Worm (Caenorhabditis elegans) whole organism, L4 larva: Measurements from ENCODE around the gene acs-1.

ENCODE experiments used
- aha-1 ChIP-seq: fragments of 150-350 bp; peaks from one replicate; lab custom pipeline; 2014; ENCODE audit warnings: missing biosample characterization, missing genetic modification characterization
- aly-2 ChIP-seq: sonication (generic microtip); optimal IDR thresholded peaks from 2 replicates; lab custom pipeline; 2018; ENCODE audit warnings: missing biosample characterization, missing genetic modification characterization
- arid-1 ChIP-seq: fragments of 200-800 bp; sonication (Bioruptor generic); conservative IDR thresholded peaks from 2 replicates; pipeline ENCODE4 v1.3.6; 2022; ENCODE audit warnings: missing genetic modification reagents, missing genetic modification characterization, missing compliant biosample characterization
- ceh-20 ChIP-seq: fragments of 200-800 bp; sonication (Bioruptor generic); IDR thresholded peaks from 2 replicates; pipeline ENCODE4 v1.3.6; 2022; ENCODE audit warnings: missing genetic modification reagents, missing genetic modification characterization, missing compliant biosample characterization
- ceh-28 ChIP-seq: fragments of 150-350 bp; optimal IDR thresholded peaks from 2 replicates; lab custom pipeline; 2014; ENCODE audit warnings: missing biosample characterization, missing genetic modification reagents, missing genetic modification characterization
- ceh-32 ChIP-seq: sonication (generic microtip); optimal IDR thresholded peaks from 2 replicates; lab custom pipeline; 2016; ENCODE audit warnings: mild to moderate bottlenecking, missing genetic modification characterization, missing compliant biosample characterization; ENCODE audit not compliant: poor library complexity
- ceh-44 ChIP-seq: fragments of 200-800 bp; sonication (Bioruptor generic); IDR thresholded peaks from 2 replicates; pipeline ENCODE4 v1.3.6; 2022; ENCODE audit warnings: missing genetic modification reagents, missing genetic modification characterization, missing compliant biosample characterization
- cey-2 ChIP-seq: sonication (generic microtip); optimal IDR thresholded peaks from 3 replicates; lab custom pipeline; 2017; ENCODE audit warnings: missing genetic modification characterization, mild to moderate bottlenecking, missing compliant biosample characterization, antibody characterized with exemption, borderline replicate concordance; ENCODE audit not compliant: insufficient read depth
- daf-16 ChIP-seq, 3 experiments: sonication (generic microtip); optimal IDR thresholded peaks; 2 replicates each; lab custom pipeline; 2016 to 2017; ENCODE audit warnings: missing genetic modification characterization in 3 of 3, missing genetic modification reagents in 3 of 3, mild to moderate bottlenecking in 2 of 3, missing compliant biosample characterization in 2 of 3, missing biosample characterization in 1 of 3, moderate library complexity in 1 of 3
- dmd-6 ChIP-seq: fragments of 200-800 bp; sonication (Bioruptor generic); IDR thresholded peaks from 2 replicates; pipeline ENCODE4 v1.3.6; 2022; ENCODE audit warnings: missing genetic modification reagents, missing genetic modification characterization, missing compliant biosample characterization
- dmd-8 ChIP-seq: fragments of 200-800 bp; sonication (Bioruptor generic); IDR thresholded peaks from 2 replicates; pipeline ENCODE4 v1.3.6; 2022; ENCODE audit warnings: missing genetic modification characterization, missing compliant biosample characterization
- dmd-9 ChIP-seq: fragments of 200-800 bp; sonication (Bioruptor generic); IDR thresholded peaks from 2 replicates; pipeline ENCODE4 v1.3.6; 2022; ENCODE audit warnings: missing genetic modification reagents, missing genetic modification characterization, missing compliant biosample characterization
- dve-1 ChIP-seq: sonication (generic microtip); optimal IDR thresholded peaks from 2 replicates; lab custom pipeline; 2017; ENCODE audit warnings: antibody characterized with exemption, mild to moderate bottlenecking, missing genetic modification characterization, missing compliant biosample characterization; ENCODE audit not compliant: insufficient read depth
- egl-43 ChIP-seq: fragments of 200-800 bp; sonication (Bioruptor generic); IDR thresholded peaks from 2 replicates; pipeline ENCODE4 v1.3.6; 2022; ENCODE audit warnings: missing genetic modification reagents, missing genetic modification characterization, missing compliant biosample characterization
- fkh-10 ChIP-seq: fragments of 150-350 bp; optimal IDR thresholded peaks from 2 replicates; lab custom pipeline; 2014; ENCODE audit warnings: missing biosample characterization, missing genetic modification reagents, missing genetic modification characterization
- hlh-11 ChIP-seq: fragments of 200-800 bp; sonication (Bioruptor generic); optimal IDR thresholded peaks from 2 replicates; lab custom pipeline; 2018; ENCODE audit warnings: mild to moderate bottlenecking, missing genetic modification characterization, missing compliant biosample characterization
- lin-1 ChIP-seq: fragments of 200-800 bp; sonication (Bioruptor generic); IDR thresholded peaks from 2 replicates; pipeline ENCODE4 v1.3.6; 2022; ENCODE audit warnings: missing genetic modification reagents, missing genetic modification characterization, missing compliant biosample characterization
- lin-15B ChIP-seq: fragments of 150-350 bp; sonication (generic microtip); optimal IDR thresholded peaks from 3 replicates; lab custom pipeline; 2014; ENCODE audit warnings: missing biosample characterization, missing genetic modification characterization
- lin-38 ChIP-seq: fragments of 200-800 bp; sonication (Bioruptor generic); IDR thresholded peaks from 2 replicates; pipeline ENCODE4 v1.3.6; 2022; ENCODE audit warnings: missing genetic modification reagents, missing genetic modification characterization, missing compliant biosample characterization
- lir-3 ChIP-seq: sonication (generic microtip); optimal IDR thresholded peaks from 2 replicates; lab custom pipeline; 2016; ENCODE audit warnings: mild to moderate bottlenecking, missing genetic modification characterization, missing compliant biosample characterization
- madf-9 ChIP-seq: fragments of 200-800 bp; sonication (Bioruptor generic); conservative IDR thresholded peaks from 2 replicates; pipeline ENCODE4 v1.3.6; 2022; ENCODE audit warnings: missing genetic modification reagents, missing genetic modification characterization, missing compliant biosample characterization
- mdl-1 ChIP-seq, 2 experiments: fragments of 150-350 bp in 1 of 2; sonication (generic microtip) in 1 of 2; optimal IDR thresholded peaks; 2 replicates each; lab custom pipeline; 2014 to 2017; ENCODE audit warnings: missing biosample characterization in 2 of 2, missing genetic modification characterization in 2 of 2
- mxl-2 ChIP-seq: fragments of 200-800 bp; sonication (Bioruptor generic); conservative IDR thresholded peaks from 2 replicates; pipeline ENCODE4 v1.3.6; 2022; ENCODE audit warnings: missing genetic modification reagents, missing genetic modification characterization, missing compliant biosample characterization
- mxl-3 ChIP-seq: fragments of 200-800 bp; sonication (Bioruptor generic); optimal IDR thresholded peaks from 2 replicates; lab custom pipeline; 2018; ENCODE audit warnings: mild to moderate bottlenecking, missing genetic modification characterization, missing compliant biosample characterization
- nhr-28 ChIP-seq: fragments of 150-350 bp; optimal IDR thresholded peaks from 2 replicates; lab custom pipeline; 2014; ENCODE audit warnings: missing biosample characterization, missing genetic modification characterization
- nhr-41 ChIP-seq: fragments of 200-800 bp; sonication (Bioruptor generic); IDR thresholded peaks from 2 replicates; pipeline ENCODE4 v1.3.6; 2022; ENCODE audit warnings: missing genetic modification reagents, missing genetic modification characterization, missing compliant biosample characterization
- nhr-48 ChIP-seq: sonication (generic microtip); optimal IDR thresholded peaks from 2 replicates; lab custom pipeline; 2016; ENCODE audit warnings: mild to moderate bottlenecking, missing genetic modification characterization, missing compliant biosample characterization
- nhr-6 ChIP-seq: fragments of 150-350 bp; optimal IDR thresholded peaks from 2 replicates; lab custom pipeline; 2014; ENCODE audit warnings: missing biosample characterization, missing genetic modification characterization
- nhr-76 ChIP-seq: fragments of 150-350 bp; optimal IDR thresholded peaks from 2 replicates; lab custom pipeline; 2014; ENCODE audit warnings: missing biosample characterization, missing genetic modification characterization
- php-3 ChIP-seq: fragments of 200-800 bp; sonication (Bioruptor generic); IDR thresholded peaks from 2 replicates; pipeline ENCODE4 v1.3.6; 2022; ENCODE audit warnings: missing genetic modification reagents, missing genetic modification characterization, missing compliant biosample characterization
- pqm-1 ChIP-seq: sonication (generic microtip); optimal IDR thresholded peaks from 2 replicates; lab custom pipeline; 2017; ENCODE audit warnings: missing biosample characterization, missing genetic modification characterization
- rbr-2 ChIP-seq: sonication (generic microtip); optimal IDR thresholded peaks from 2 replicates; lab custom pipeline; 2016; ENCODE audit warnings: missing genotype, missing genetic modification characterization, missing compliant biosample characterization
- set-16 ChIP-seq: fragments of 200-800 bp; sonication (Bioruptor generic); IDR thresholded peaks from 2 replicates; pipeline ENCODE4 v1.3.6; 2022; ENCODE audit warnings: missing genetic modification reagents, missing genetic modification characterization, missing compliant biosample characterization
- skn-1 ChIP-seq: fragments of 150-350 bp; optimal IDR thresholded peaks from 2 replicates; lab custom pipeline; 2014; ENCODE audit warnings: missing biosample characterization, missing genetic modification characterization
- snpc-4 ChIP-seq: fragments of 150-350 bp; optimal IDR thresholded peaks from 2 replicates; lab custom pipeline; 2014; ENCODE audit warnings: missing biosample characterization, missing genetic modification characterization
- tra-1 ChIP-seq: fragments of 200-800 bp; sonication (Bioruptor generic); IDR thresholded peaks from 2 replicates; pipeline ENCODE4 v1.3.6; 2022; ENCODE audit warnings: missing genetic modification reagents, missing genetic modification characterization, missing compliant biosample characterization
- unc-62 ChIP-seq, 3 experiments: fragments of 150-350 bp in 1 of 3; sonication (generic microtip); optimal IDR thresholded peaks in 2 of 3; peaks in 1 of 3; 1 replicate in 1 of 3; 2 replicates in 2 of 3; lab custom pipeline; 2014 to 2017; ENCODE audit warnings: missing biosample characterization in 3 of 3, missing genetic modification characterization in 3 of 3, missing genetic modification reagents in 3 of 3, missing genotype in 1 of 3
- zag-1 ChIP-seq: fragments of 150-350 bp; optimal IDR thresholded peaks from 2 replicates; lab custom pipeline; 2014; ENCODE audit warnings: missing biosample characterization, missing genetic modification characterization

The acs-1 gene

DNA sequence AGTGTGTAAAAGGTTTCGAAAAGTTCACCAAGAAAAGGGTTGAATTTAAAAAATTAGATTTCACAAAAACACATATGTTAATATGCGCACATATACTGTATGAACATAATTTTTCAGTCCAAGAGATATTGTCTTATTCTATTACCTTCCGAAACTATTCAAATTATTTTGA, 6.7 kb upstream of the acs-1 start, which contains the start of gene F46E10.3:
TSS of gene F46E10.3 (plus strand) at position 73 of the 172 bp plus-strand sequence.
- TF ChIP-seq mxl-2 (GFP tag; lab: Robert Waterston, UW) (no peak), lin-15B (tag; lab: Kevin White, UChicago) (no peak), arid-1 (GFP tag; lab: Robert Waterston, UW) (no peak), mdl-1 (tag; optimal IDR thresholded peaks at IDR 0.05; lab: Kevin White, UChicago) (no peak), cey-2 (tag; lab: Kevin White, UChicago) (no peak), egl-43 (GFP tag; lab: Robert Waterston, UW) (no peak), rbr-2 (tag; lab: Kevin White, UChicago) (no peak), aly-2 (tag; lab: Kevin White, UChicago) (no peak), ceh-44 (no peak), dmd-6 (GFP tag; lab: Robert Waterston, UW) (no peak), nhr-48 (tag; lab: Kevin White, UChicago) (no peak), ceh-28 (tag; lab: Kevin White, UChicago) (no peak)

DNA sequence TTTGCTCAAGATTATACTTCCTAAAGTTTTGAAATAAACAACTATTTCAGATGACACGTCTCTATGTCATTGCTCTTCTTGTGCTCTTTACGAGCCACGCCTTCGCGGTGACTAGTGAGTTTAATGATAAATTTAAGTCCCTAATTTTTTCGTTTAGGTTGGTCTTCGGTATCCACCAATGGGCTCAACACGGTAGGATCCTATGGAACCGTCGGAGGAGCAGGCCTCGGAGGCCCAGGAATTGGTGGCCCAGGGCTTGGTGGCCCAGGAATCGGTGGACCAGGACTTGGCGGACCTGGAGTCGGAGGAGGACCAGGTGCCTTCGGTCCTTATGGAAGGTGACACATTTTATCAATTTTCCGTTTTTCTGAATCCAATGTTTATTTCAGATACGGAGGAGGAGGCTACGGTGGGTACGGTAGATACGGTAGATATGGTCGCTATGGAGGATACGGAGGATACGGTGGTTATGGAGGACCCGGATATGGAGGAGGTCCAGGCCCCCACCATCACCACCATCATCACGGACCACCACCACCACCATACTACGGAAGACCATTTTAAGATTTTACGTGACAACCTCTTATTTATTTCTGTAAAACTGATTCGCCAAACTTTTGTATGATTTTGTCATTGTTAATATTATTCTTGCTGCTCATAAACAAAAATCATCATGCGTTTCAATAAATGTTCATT, 4.3 kb upstream of the acs-1 start, which contains the start of the genes F46E10.2 and F46E10.18:
TSS of gene F46E10.2 (plus strand) at position 51 of the 696 bp plus-strand sequence.
TSS of gene F46E10.18 (plus strand) at position 646 of the 696 bp plus-strand sequence.
- peak; percentile 5 for TF ChIP-seq aha-1 (tag; lab: Kevin White, UChicago)
- peak; percentile 70 for TF ChIP-seq egl-43 (GFP tag; lab: Robert Waterston, UW)
- peak; percentile 83 for TF ChIP-seq set-16
- TF ChIP-seq unc-62 (GFP tag; optimal IDR thresholded peaks at IDR 0.05 in 1 of 2; lab: Kevin White, UChicago) = peak in 1 of 2 experiments; percentile 89
- no peak for TF ChIP-seq unc-62 (tag; optimal IDR thresholded peaks at IDR 0.05; lab: Kevin White, UChicago)
- no peak for TF ChIP-seq zag-1
- no peak for TF ChIP-seq lin-38 (GFP tag; lab: Robert Waterston, UW)
- no peak for TF ChIP-seq madf-9
- TF ChIP-seq lir-3 = no peak

DNA sequence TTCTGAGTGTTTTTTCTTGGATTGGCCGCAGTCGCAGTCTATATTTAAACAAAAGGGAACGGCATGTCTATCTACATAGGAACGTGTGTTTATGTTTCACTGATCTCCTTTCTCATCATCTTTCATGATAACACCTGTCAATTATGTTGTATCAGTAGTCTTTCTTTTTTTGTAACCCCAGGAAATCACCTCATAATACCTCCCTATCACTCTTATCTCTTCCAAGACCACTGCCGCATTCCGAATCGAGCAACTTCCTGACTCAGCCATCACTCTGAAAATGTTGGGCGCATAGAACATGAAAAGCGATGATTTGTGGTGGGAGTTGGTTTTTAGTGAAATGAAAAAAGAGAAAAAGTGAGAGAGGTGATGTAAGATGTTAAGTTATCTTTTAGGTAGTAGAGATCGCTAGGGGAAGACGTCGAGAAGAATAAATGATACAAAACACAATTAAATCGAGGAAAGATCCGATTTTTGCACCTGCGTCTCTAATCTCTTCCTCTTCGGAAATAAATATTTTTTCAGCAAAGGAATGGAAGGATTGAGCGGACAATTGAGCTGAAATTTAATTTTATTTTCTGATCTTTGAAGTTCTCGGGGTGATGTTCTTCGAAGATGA, 1.8 kb upstream of the acs-1 start:
- TF ChIP-seq dmd-6 (GFP tag; lab: Robert Waterston, UW) = peak; percentile 97
- TF ChIP-seq mxl-3 (GFP tag; lab: Kevin White, UChicago) = peak; percentile 50
- TF ChIP-seq lir-3 = no peak
- TF ChIP-seq ceh-28 (tag; lab: Kevin White, UChicago) = no peak
- TF ChIP-seq pqm-1 = peak; percentile 46
- TF ChIP-seq skn-1 (tag; lab: Kevin White, UChicago) = no peak
- TF ChIP-seq aha-1 (tag; lab: Kevin White, UChicago) = no peak
- 0 out of 2 replicates have a peak, but pooled peaks have one; percentile 19 for TF ChIP-seq dmd-8 (GFP tag; lab: Robert Waterston, UW)
- TF ChIP-seq nhr-41 = peak; percentile 41; the same call in 1 of the 2 replicates
- TF ChIP-seq snpc-4 (tag; lab: Kevin White, UChicago) = no peak
- TF ChIP-seq lin-1 = peak; percentile 56; the same call in 1 of the 2 replicates
- no peak for TF ChIP-seq dmd-9 (GFP tag; lab: Robert Waterston, UW)
- TF ChIP-seq tra-1 (GFP tag; lab: Robert Waterston, UW) = peak; percentile 83
- peak; percentile 62 for TF ChIP-seq dve-1 (tag; lab: Kevin White, UChicago)
- TF ChIP-seq egl-43 (GFP tag; lab: Robert Waterston, UW) = no peak
- 0 out of 2 replicates have a peak, but pooled peaks have one; percentile 15 for TF ChIP-seq ceh-20 (GFP tag; lab: Robert Waterston, UW)
- no peak for TF ChIP-seq rbr-2 (tag; lab: Kevin White, UChicago)
- TF ChIP-seq nhr-6 (tag; lab: Kevin White, UChicago) = no peak
- TF ChIP-seq php-3 = peak; percentile 67; the same call in 1 of the 2 replicates
- no peak for TF ChIP-seq fkh-10
- no peak for TF ChIP-seq daf-16 (GFP tag; optimal IDR thresholded peaks at IDR 0.05; lab: Kevin White, UChicago)
- peak; percentile 65 for TF ChIP-seq daf-16 (tag; optimal IDR thresholded peaks at IDR 0.05; lab: Kevin White, UChicago)
- TF ChIP-seq nhr-76 (tag; lab: Kevin White, UChicago) = no peak
- peak; percentile 56 for TF ChIP-seq nhr-28 (tag; lab: Kevin White, UChicago)
- TF ChIP-seq ceh-32 (tag; lab: Kevin White, UChicago) = no peak
- TF ChIP-seq unc-62 (GFP tag; optimal IDR thresholded peaks at IDR 0.05 in 1 of 2; lab: Kevin White, UChicago) = peak in 1 of 2 experiments; percentile 87
- no peak for TF ChIP-seq unc-62 (tag; optimal IDR thresholded peaks at IDR 0.05; lab: Kevin White, UChicago)
- TF ChIP-seq hlh-11 (tag; lab: Kevin White, UChicago) = peak; percentile 88
